Worm (Caenorhabditis elegans): ENCODE results near the gene gad-2.
"Not testable (repeated sequence)": the region's sequence is repeated elsewhere in the genome, so short reads cannot be mapped to it uniquely, and the experiment has no call there.

ce11 chrX:7365267-7365666, 28.0 kb upstream of the gad-2 start, which contains the start of gene C56G3.2:
- not testable (repeated sequence) for TF ChIP-seq ham-2 (GFP tag; optimal IDR thresholded peaks at IDR 0.05); elt-3 (tag; optimal IDR thresholded peaks at IDR 0.05); drap-1 (GFP tag; optimal IDR thresholded peaks at IDR 0.05); lsy-2 (tag; optimal IDR thresholded peaks at IDR 0.05); sptf-1 (tag; optimal IDR thresholded peaks at IDR 0.05); nhr-237 (tag; optimal IDR thresholded peaks at IDR 0.05); unc-120 (tag; optimal IDR thresholded peaks at IDR 0.05; ENCODE audit: poor library complexity, severe bottlenecking); ces-1 (GFP tag; optimal IDR thresholded peaks at IDR 0.05); unc-39 (tag; optimal IDR thresholded peaks at IDR 0.05); mep-1 (tag; optimal IDR thresholded peaks at IDR 0.05); nhr-76 (tag; optimal IDR thresholded peaks at IDR 0.05); zip-8 (tag; optimal IDR thresholded peaks at IDR 0.05); ztf-11 (tag; optimal IDR thresholded peaks at IDR 0.05); snpc-4 (tag; optimal IDR thresholded peaks at IDR 0.05)
